Fruit fly (Drosophila melanogaster): ENCODE data around the gene CG11131.

dm6 chr3L:22945264-22945941 is 46.9 kb downstream of the CG11131 start, which contains the start of gene Mes2:
- TF ChIP-seq EcR (GFP tag; optimal IDR thresholded peaks at IDR 0.05) (no peak), CG13204 (GFP tag; optimal IDR thresholded peaks at IDR 0.05) (peak; percentile 39), rn (GFP tag; IDR thresholded peaks at IDR 0.05) (no peak)
